Fruit fly (Drosophila melanogaster) whole organism, pupa: ENCODE measurements around the gene Rcc1.

Source experiments
- CG12605 ChIP-seq: fragments of 200-800 bp; sonication (Bioruptor generic); IDR thresholded peaks from 2 replicates; pipeline ENCODE4 v1.3.6; 2022; ENCODE audit warnings: missing biosample characterization, missing genetic modification characterization
- CG13204 ChIP-seq: fragments of 200-800 bp; sonication (Bioruptor generic); optimal IDR thresholded peaks from 2 replicates; lab custom pipeline; 2018; ENCODE audit warnings: missing biosample characterization, mild to moderate bottlenecking, missing genetic modification characterization, moderate library complexity
- CG34367 ChIP-seq: fragments of 200-800 bp; sonication (Bioruptor generic); optimal IDR thresholded peaks from 2 replicates; lab custom pipeline; 2018; ENCODE audit warnings: missing biosample characterization, mild to moderate bottlenecking, missing genetic modification characterization
- CG4496 ChIP-seq: fragments of 200-800 bp; sonication (Bioruptor generic); IDR thresholded peaks from 3 replicates; pipeline ENCODE4 v1.3.6; 2022; ENCODE audit warnings: missing biosample characterization, missing genetic modification characterization
- EcR ChIP-seq: fragments of 200-800 bp; sonication (Bioruptor generic); optimal IDR thresholded peaks from 3 replicates; lab custom pipeline; 2019; ENCODE audit warnings: missing biosample characterization, missing genetic modification characterization, mild to moderate bottlenecking, moderate library complexity, missing genetic modification reagents
- Ets98B ChIP-seq: fragments of 200-800 bp; sonication (Bioruptor generic); IDR thresholded peaks from 2 replicates; pipeline ENCODE4 v1.3.6; 2022; ENCODE audit warnings: missing biosample characterization, missing genetic modification characterization
- Snoo ChIP-seq: fragments of 200-800 bp; sonication (Bioruptor generic); optimal IDR thresholded peaks from 3 replicates; lab custom pipeline; 2017; ENCODE audit warnings: missing biosample characterization, mild to moderate bottlenecking, missing genetic modification characterization, inconsistent platforms
- gl ChIP-seq: fragments of 200-800 bp; sonication (Bioruptor generic); optimal IDR thresholded peaks from 2 replicates; lab custom pipeline; 2018; ENCODE audit warnings: missing biosample characterization, mild to moderate bottlenecking, missing genetic modification characterization
- rn ChIP-seq: fragments of 200-800 bp; sonication (Bioruptor generic); IDR thresholded peaks from 2 replicates; pipeline ENCODE4 v1.3.6; 2022; ENCODE audit warnings: missing biosample characterization, missing genetic modification characterization

- TF ChIP-seq rn (GFP tag; lab: Robert Waterston, UW) (no peak), CG12605 (GFP tag; lab: Robert Waterston, UW) (no peak), gl (tag; lab: Kevin White, UChicago) (no peak), EcR (no peak), CG13204 (GFP tag; lab: Kevin White, UChicago) (no peak), CG34367 (tag; lab: Kevin White, UChicago) (no peak), Snoo (no peak), CG4496 (GFP tag; lab: Robert Waterston, UW) (no peak), Ets98B (GFP tag; lab: Robert Waterston, UW) (no peak)
These were observed 42.2 kb upstream of the Rcc1 start for dm6 chr3L:5974575-5975421.
